Worm (Caenorhabditis elegans): ENCODE data around the gene his-2.

ce11 chrV:16047508-16047907 lies 5.4 kb upstream of the his-2 start, which contains the start of gene str-198:
- TF ChIP-seq nhr-90 (tag; optimal IDR thresholded peaks at IDR 0.05; ENCODE audit: poor library complexity) (no peak), lin-13 (GFP tag; optimal IDR thresholded peaks at IDR 0.05) (no peak), aly-2 (tag; optimal IDR thresholded peaks at IDR 0.05) (no peak), fkh-10 (GFP tag; optimal IDR thresholded peaks at IDR 0.05) (no peak), ztf-4 (tag; optimal IDR thresholded peaks at IDR 0.05) (no peak), elt-2 (tag; optimal IDR thresholded peaks at IDR 0.05) (no peak)
